Worm (Caenorhabditis elegans): ENCODE measurements around the gene ZK546.19.
"Not testable (repeated sequence)": the region's sequence is repeated elsewhere in the genome, so short reads cannot be mapped to it uniquely, and the experiment has no call there.

Gene ZK546.19

DNA sequence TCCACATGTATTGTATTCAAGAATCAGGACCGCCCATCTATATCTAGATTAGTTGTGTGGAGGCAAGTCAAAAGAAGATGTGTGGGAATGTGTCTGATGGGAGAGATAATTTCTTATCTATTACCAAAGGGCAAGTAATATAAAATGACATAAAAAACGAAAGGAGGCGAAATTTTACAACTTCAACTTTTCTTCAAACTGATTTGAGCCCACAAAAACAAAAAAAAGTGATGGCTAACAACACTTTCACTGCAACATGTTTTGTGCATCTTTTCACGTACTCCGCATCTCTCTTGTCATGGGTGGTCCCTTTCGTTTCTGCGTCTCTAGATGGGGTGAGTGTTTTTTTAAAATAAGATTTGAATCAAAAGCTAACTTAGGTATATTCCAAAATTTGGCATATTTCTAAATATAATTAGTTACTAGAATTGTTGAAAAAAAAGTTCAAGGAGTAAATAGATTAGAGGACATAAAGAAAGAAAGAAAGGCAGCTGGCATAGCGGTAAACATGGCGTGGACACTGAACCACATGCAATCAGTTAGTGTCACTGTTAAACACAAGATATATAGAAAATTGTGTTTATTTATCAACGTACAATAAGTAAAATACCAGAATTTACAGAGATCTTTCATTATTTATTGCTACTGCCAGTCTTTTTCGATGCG is at the start of gene ZK546.19:
Gene ZK546.19 (plus strand): TSS at position 186 of the 666 bp plus-strand sequence.
- TF ChIP-seq ces-1 (GFP tag; optimal IDR thresholded peaks at IDR 0.05): peak; percentile 30
- no peak for TF ChIP-seq ceh-83 (GFP tag; optimal IDR thresholded peaks at IDR 0.05)
- TF ChIP-seq elt-1 (tag; optimal IDR thresholded peaks at IDR 0.05; ENCODE audit: borderline replicate concordance, insufficient read depth): peak; percentile 98

DNA sequence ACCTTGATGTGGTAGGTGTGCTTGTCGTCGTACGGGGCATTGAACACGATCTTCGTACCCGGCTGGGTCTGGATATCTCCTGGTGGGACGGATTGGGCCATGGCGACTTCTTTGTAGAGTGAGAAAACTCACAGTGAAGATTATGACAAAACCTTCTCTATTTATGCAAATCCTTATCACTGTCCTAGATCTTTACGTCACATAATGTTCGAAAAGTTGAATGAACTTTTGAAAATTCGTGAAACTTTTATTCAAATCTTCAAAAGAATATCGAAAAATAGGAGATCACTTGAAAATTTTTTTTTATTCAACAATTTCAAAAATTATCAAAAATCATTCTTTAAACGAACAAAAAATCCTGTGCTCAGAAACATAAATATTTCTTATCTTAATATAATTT is 48.9 kb upstream of the ZK546.19 start, which contains the start of gene msp-33:
Gene msp-33 (minus strand): TSS at position 101 of the 400 bp plus-strand sequence.
- TF ChIP-seq unc-62 (GFP tag; optimal IDR thresholded peaks at IDR 0.05) (no peak), nhr-76 (tag; optimal IDR thresholded peaks at IDR 0.05) (no peak), ceh-83 (GFP tag; optimal IDR thresholded peaks at IDR 0.05) (no peak), blmp-1 (tag; optimal IDR thresholded peaks at IDR 0.05) (no peak), mab-5 (tag; optimal IDR thresholded peaks at IDR 0.05) (no peak), nhr-12 (tag; optimal IDR thresholded peaks at IDR 0.05) (no peak), lin-13 (tag; optimal IDR thresholded peaks at IDR 0.05) (no peak), unc-120 (tag; optimal IDR thresholded peaks at IDR 0.05; ENCODE audit: poor library complexity, severe bottlenecking) (no peak), drap-1 (GFP tag; optimal IDR thresholded peaks at IDR 0.05) (no peak), zip-8 (tag; optimal IDR thresholded peaks at IDR 0.05) (no peak), ceh-39 (tag; optimal IDR thresholded peaks at IDR 0.05) (no peak), ceh-43 (GFP tag; optimal IDR thresholded peaks at IDR 0.05) (no peak), nhr-2 (tag; optimal IDR thresholded peaks at IDR 0.05) (no peak), flh-1 (GFP tag; optimal IDR thresholded peaks at IDR 0.05) (no peak), nhr-28 (tag; optimal IDR thresholded peaks at IDR 0.05) (no peak), sptf-1 (tag; optimal IDR thresholded peaks at IDR 0.05) (no peak), lsy-2 (tag; optimal IDR thresholded peaks at IDR 0.05) (no peak), unc-39 (tag; optimal IDR thresholded peaks at IDR 0.05) (no peak), ham-2 (GFP tag; optimal IDR thresholded peaks at IDR 0.05) (no peak), elt-1 (tag; optimal IDR thresholded peaks at IDR 0.05; ENCODE audit: borderline replicate concordance, insufficient read depth) (no peak)

DNA sequence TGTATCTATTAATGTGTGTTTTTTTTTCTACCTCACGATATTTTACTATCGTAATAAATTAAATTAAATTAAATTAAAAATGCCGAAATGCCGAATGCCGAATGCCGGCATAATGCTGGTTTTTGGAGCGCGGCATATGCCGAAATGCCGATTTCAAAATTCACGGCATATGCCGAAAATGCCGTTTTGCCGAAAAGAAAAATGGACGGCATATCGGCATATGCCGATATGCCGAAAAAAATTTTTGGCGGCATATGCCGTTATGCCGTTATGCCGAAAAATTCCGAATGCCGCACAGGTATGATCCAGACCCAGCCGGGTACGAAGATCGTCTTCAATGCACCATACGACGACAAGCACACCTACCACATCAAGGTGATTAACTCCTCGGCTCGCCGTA is 43.0 kb upstream of the ZK546.19 start, which contains the start of gene msp-32:
Gene msp-32 (plus strand): TSS at position 301 of the 400 bp plus-strand sequence.
- not testable (repeated sequence) for TF ChIP-seq unc-62 (GFP tag; optimal IDR thresholded peaks at IDR 0.05); blmp-1 (tag; optimal IDR thresholded peaks at IDR 0.05); ztf-11 (tag; optimal IDR thresholded peaks at IDR 0.05)

DNA sequence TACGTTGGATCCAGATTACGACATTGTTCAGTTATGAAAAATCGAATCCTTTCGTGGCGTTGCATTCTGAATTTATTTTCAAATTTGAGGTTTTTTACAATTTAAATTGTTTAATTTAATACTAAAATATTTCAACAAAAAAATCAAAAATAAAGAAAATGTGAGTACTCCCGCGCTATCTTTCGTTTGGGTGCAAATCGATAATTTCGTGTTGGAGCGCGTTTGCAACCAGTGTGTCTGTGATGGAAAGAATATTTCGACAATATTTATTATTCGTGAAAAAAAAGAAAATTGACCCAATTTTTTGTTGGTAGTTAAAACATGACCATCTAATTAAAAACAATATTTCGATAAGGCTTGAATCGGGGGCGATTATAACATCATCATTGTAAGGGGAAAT is 39.5 kb upstream of the ZK546.19 start, which contains the start of gene R05F9.9:
Gene R05F9.9 (minus strand): TSS at position 66 of the 400 bp plus-strand sequence.
- TF ChIP-seq nhr-12 (tag; optimal IDR thresholded peaks at IDR 0.05) (no peak), nhr-28 (tag; optimal IDR thresholded peaks at IDR 0.05) (no peak), mep-1 (tag; optimal IDR thresholded peaks at IDR 0.05) (peak; percentile 46), ceh-39 (tag; optimal IDR thresholded peaks at IDR 0.05) (peak; percentile 75), lsy-2 (tag; optimal IDR thresholded peaks at IDR 0.05) (peak; percentile 37), ces-1 (GFP tag; optimal IDR thresholded peaks at IDR 0.05) (peak; percentile 29), snpc-4 (tag; optimal IDR thresholded peaks at IDR 0.05) (no peak)

DNA sequence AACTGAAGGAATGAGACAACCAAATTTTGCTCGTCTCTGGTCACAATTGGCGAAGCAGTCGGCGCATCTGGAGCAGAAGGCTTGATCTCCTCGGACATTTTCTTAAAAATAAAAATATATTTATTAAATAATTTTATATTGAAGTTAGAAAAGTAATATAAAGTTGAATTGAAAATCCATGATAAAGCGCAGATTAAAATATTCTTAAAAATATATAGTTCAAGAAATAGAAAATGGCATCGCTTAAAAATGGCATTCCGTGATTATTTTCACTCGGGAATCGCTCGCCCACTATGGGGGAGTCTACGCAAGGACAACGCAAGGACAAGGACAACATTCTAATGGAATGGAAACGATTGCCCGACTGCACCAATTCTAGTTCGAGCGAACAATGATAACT is 37.8 kb upstream of the ZK546.19 start, which contains the start of gene sgt-1:
Gene sgt-1 (minus strand): TSS at position 101 of the 400 bp plus-strand sequence.
- TF ChIP-seq cnd-1 (tag; optimal IDR thresholded peaks at IDR 0.05); flh-1 (GFP tag; optimal IDR thresholded peaks at IDR 0.05); elt-3 (tag; optimal IDR thresholded peaks at IDR 0.05): not testable (repeated sequence)

DNA sequence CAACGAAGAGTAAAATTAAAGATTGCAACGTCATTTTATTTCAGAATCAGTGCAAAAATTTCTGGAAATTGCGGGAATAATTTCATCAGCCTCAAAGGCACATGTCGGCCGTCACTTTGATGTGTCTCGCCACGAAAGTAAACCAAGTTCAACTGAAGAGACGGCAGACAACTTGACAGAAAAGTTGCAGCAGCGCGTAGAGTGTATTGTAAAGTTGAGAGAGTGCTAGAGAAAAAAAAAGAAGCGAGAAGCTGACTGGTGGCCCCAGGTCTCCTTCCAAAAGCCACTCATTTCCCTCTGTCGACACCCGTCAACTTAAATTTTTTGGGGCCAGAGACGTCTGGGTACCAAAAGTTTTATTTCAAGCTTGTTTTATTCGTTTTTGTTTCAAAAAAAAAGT is 37.2 kb upstream of the ZK546.19 start:
- peak; percentile 70 for TF ChIP-seq pha-4 (tag; optimal IDR thresholded peaks at IDR 0.05)
- TF ChIP-seq nhr-237 (tag; optimal IDR thresholded peaks at IDR 0.05): peak; percentile 40
- peak; percentile 56 for TF ChIP-seq lsy-2 (tag; optimal IDR thresholded peaks at IDR 0.05)
- no peak for TF ChIP-seq flh-1 (GFP tag; optimal IDR thresholded peaks at IDR 0.05)
- TF ChIP-seq blmp-1 (tag; optimal IDR thresholded peaks at IDR 0.05): no peak
- TF ChIP-seq ham-2 (GFP tag; optimal IDR thresholded peaks at IDR 0.05): peak; percentile 50
- peak; percentile 34 for TF ChIP-seq unc-120 (tag; optimal IDR thresholded peaks at IDR 0.05; ENCODE audit: poor library complexity, severe bottlenecking)
- peak; percentile 93 for TF ChIP-seq ces-1 (GFP tag; optimal IDR thresholded peaks at IDR 0.05)
- peak; percentile 41 for TF ChIP-seq mep-1 (tag; optimal IDR thresholded peaks at IDR 0.05)
- peak; percentile 84 for TF ChIP-seq hlh-1 (tag; optimal IDR thresholded peaks at IDR 0.05)
- no peak for TF ChIP-seq mab-5 (tag; optimal IDR thresholded peaks at IDR 0.05)
- TF ChIP-seq unc-62 (GFP tag; optimal IDR thresholded peaks at IDR 0.05): peak; percentile 97
- TF ChIP-seq ceh-43 (GFP tag; optimal IDR thresholded peaks at IDR 0.05): no peak
